Worm (Caenorhabditis elegans): ENCODE measurements around the gene nas-17.

Gene nas-17

DNA sequence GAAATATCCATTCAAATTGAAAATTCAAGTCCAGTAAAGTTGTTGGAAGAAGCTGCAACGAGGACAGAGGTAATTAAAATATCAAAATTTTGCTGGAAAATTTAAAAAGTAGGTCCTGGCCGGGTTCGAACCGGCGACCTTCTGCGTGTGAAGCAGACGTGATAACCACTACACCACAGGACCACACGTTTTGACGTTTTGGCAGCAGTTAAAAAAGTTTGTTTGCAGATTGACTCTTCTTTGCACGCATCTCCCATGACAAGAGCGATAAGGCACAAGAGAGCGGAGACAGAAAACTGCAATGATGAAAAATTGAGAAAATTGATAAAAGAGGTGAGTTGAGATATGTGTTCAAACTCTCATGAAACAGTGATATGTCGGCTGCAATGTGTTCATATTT is 13.4 kb downstream of the nas-17 start (continued):
- TF ChIP-seq mab-9 (GFP tag; IDR thresholded peaks at IDR 0.05) (no peak), ceh-82 (tag; optimal IDR thresholded peaks at IDR 0.05) (peak in 1 of 3 experiments; percentile 3), xbp-1 (tag; optimal IDR thresholded peaks at IDR 0.05) (peak; percentile 6), nhr-19 (GFP tag; conservative IDR thresholded peaks at IDR 0.05) (peak; percentile 73), rnt-1 (tag; optimal IDR thresholded peaks at IDR 0.05) (peak; percentile 71), elt-3 (tag; optimal IDR thresholded peaks at IDR 0.05) (peak in 2 of 6 experiments; percentile 19 to 23), snu-23 (GFP tag; optimal IDR thresholded peaks at IDR 0.05) (peak; percentile 74), efl-1 (optimal IDR thresholded peaks at IDR 0.05) (peak; percentile 11 to 46), efl-1 (GFP tag; optimal IDR thresholded peaks at IDR 0.05 in 1 of 2) (peak; percentile 23 to 93), mdl-1 (tag; optimal IDR thresholded peaks at IDR 0.05) (peak in 1 of 2 experiments; percentile 59), unc-86 (tag; optimal IDR thresholded peaks at IDR 0.05) (no peak), fkh-10 (GFP tag; optimal IDR thresholded peaks at IDR 0.05) (no peak), lin-35 (GFP tag; optimal IDR thresholded peaks at IDR 0.05) (peak in 1 of 2 experiments; percentile 81), pag-3 (tag; optimal IDR thresholded peaks at IDR 0.05; ENCODE audit: borderline replicate concordance, insufficient read depth) (no peak)

DNA sequence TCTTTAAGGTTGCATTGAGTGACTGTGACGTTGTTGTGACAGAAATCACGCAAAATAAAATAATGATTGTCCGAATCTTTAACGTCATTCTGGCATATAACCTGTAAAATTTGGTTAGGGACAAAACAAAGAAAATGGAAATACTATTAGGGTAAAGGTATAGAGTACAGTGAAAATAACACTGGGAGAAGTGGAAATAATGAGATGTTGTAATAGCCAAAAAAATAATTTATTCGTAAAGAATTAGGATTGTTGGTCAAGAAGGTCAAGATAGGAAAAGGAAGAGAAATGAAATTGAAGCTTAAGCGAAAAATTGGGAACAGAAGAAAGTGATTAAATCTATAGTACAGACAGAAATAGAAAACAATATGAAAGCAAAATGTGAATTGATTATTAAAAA is 16.3 kb downstream of the nas-17 start, which contains the start of gene deg-3:
Gene deg-3, minus strand, starts transcription at position 101 of the 400 bp plus-strand sequence.
- no peak for TF ChIP-seq pax-3 (tag; optimal IDR thresholded peaks at IDR 0.05)
- TF ChIP-seq fkh-4 (tag; optimal IDR thresholded peaks at IDR 0.05; ENCODE audit: borderline replicate concordance): no peak
- TF ChIP-seq nhr-19 (GFP tag; conservative IDR thresholded peaks at IDR 0.05): no peak
- TF ChIP-seq efl-1 (optimal IDR thresholded peaks at IDR 0.05): no peak
- TF ChIP-seq efl-1 (GFP tag; optimal IDR thresholded peaks at IDR 0.05 in 1 of 2): peak in 1 of 2 experiments; percentile 34
- TF ChIP-seq nhr-11 (tag; optimal IDR thresholded peaks at IDR 0.05): no peak
- TF ChIP-seq unc-130 (tag; optimal IDR thresholded peaks at IDR 0.05): no peak
- TF ChIP-seq ama-1 (optimal IDR thresholded peaks at IDR 0.05): no peak
- no peak for TF ChIP-seq egl-27 (tag; optimal IDR thresholded peaks at IDR 0.05)
- no peak for TF ChIP-seq mep-1 (tag; optimal IDR thresholded peaks at IDR 0.05)

DNA sequence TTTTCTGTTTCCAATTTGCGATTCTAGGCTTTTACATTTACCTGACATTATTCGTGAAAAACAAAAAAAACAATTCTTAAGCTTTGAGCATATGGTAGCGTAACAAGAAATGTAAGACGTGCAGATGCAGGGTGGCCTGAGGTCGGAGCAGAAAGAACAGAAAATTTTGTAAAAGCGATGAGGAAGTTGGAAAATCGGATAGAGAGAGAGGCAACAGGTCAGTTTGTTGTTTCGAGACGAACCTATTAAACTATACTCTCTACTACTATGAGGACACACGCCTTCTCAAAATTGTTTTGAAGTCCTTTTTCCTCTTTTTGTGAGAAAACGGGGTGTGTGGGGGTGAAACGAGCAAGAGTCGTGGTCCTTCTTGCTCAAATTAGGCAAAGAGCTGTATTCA is 22.9 kb downstream of the nas-17 start, which contains the start of gene des-2:
Gene des-2, minus strand, starts transcription at position 101 of the 400 bp plus-strand sequence.
- TF ChIP-seq pqm-1 (tag; optimal IDR thresholded peaks at IDR 0.05) (no peak), efl-3 (GFP tag; optimal IDR thresholded peaks at IDR 0.05) (no peak), ces-1 (GFP tag; optimal IDR thresholded peaks at IDR 0.05) (no peak), sox-4 (tag; optimal IDR thresholded peaks at IDR 0.05) (no peak), C34B4.2 (tag; optimal IDR thresholded peaks at IDR 0.05) (no peak), aly-2 (tag; optimal IDR thresholded peaks at IDR 0.05) (no peak), nhr-85 (tag) (no peak)

DNA sequence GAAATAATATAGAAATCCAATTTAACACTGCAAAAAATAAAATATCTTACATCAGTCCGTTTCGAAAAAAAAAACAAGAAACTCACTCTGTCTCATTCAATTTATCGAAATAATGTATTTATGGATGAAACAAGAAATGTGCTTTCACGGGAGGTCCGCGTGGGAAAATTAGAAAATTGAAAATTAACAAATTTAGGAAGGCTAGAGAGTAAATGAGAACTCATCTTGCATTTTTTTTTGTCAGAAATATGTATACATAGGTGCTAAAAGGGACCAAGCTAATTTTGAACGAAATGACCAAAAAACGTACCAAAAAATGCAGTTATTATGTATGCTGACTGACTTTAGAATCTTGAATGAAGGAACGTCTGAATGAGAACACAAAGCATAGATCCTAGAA is 25.8 kb downstream of the nas-17 start, which contains the start of gene T26H10.2:
Gene T26H10.2, minus strand, starts transcription at position 101 of the 400 bp plus-strand sequence.
- TF ChIP-seq hlh-4 (tag; optimal IDR thresholded peaks at IDR 0.05) (no peak), nhr-77 (tag; optimal IDR thresholded peaks at IDR 0.05) (no peak), unc-98 (GFP tag; IDR thresholded peaks at IDR 0.05) (no peak), hpl-2 (GFP tag; optimal IDR thresholded peaks at IDR 0.05) (no peak), snu-23 (GFP tag; optimal IDR thresholded peaks at IDR 0.05) (no peak), lin-15B (tag; optimal IDR thresholded peaks at IDR 0.05) (no peak), pqm-1 (tag; optimal IDR thresholded peaks at IDR 0.05) (no peak), unc-62 (GFP tag; optimal IDR thresholded peaks at IDR 0.05) (no peak), dpl-1 (GFP tag; optimal IDR thresholded peaks at IDR 0.05) (no peak), pax-3 (tag; optimal IDR thresholded peaks at IDR 0.05) (no peak), nhr-47 (tag; optimal IDR thresholded peaks at IDR 0.05) (no peak), efl-3 (GFP tag; optimal IDR thresholded peaks at IDR 0.05) (no peak), lin-39 (tag; optimal IDR thresholded peaks at IDR 0.05) (no peak)

All from whole organism, L1 larva.